Worm (Caenorhabditis elegans) whole organism, L2 larva: ENCODE measurements around the gene srt-23.
"Not testable (repeated sequence)": the region's sequence is repeated elsewhere in the genome, so short reads cannot be mapped to it uniquely, and the experiment has no call there.

Experiments
- C34F6.9 ChIP-seq: fragments of 150-350 bp; optimal IDR thresholded peaks from 2 replicates; lab custom pipeline; 2014; ENCODE audit warnings: missing biosample characterization, missing genetic modification characterization
- F13H6.1 ChIP-seq: sonication (generic microtip); optimal IDR thresholded peaks from 2 replicates; lab custom pipeline; 2016; ENCODE audit warnings: missing genetic modification characterization, missing compliant biosample characterization
- Y55F3AM.14 ChIP-seq: fragments of 200-800 bp; sonication (Bioruptor generic); optimal IDR thresholded peaks from 2 replicates; lab custom pipeline; 2018; ENCODE audit warnings: mild to moderate bottlenecking, missing genetic modification characterization, missing compliant biosample characterization
- alr-1 ChIP-seq: fragments of 150-350 bp; optimal IDR thresholded peaks from 2 replicates; lab custom pipeline; 2014; ENCODE audit warnings: missing biosample characterization, missing genetic modification characterization
- aly-2 ChIP-seq: fragments of 150-350 bp; optimal IDR thresholded peaks from 2 replicates; lab custom pipeline; 2014; ENCODE audit warnings: missing biosample characterization, missing genetic modification characterization
- ama-1 ChIP-seq: fragments of 150-350 bp; optimal IDR thresholded peaks from 2 replicates; lab custom pipeline; 2018; ENCODE audit warnings: inconsistent platforms
- blmp-1 ChIP-seq: sonication (generic microtip); optimal IDR thresholded peaks from 2 replicates; lab custom pipeline; 2017; ENCODE audit warnings: missing genetic modification characterization, mild to moderate bottlenecking, missing compliant biosample characterization, antibody characterized with exemption, moderate library complexity; ENCODE audit not compliant: insufficient read depth
- ceh-82 ChIP-seq: fragments of 150-350 bp; optimal IDR thresholded peaks from 2 replicates; lab custom pipeline; 2014; ENCODE audit warnings: missing biosample characterization, missing genetic modification characterization
- egl-27 ChIP-seq: sonication (generic microtip); optimal IDR thresholded peaks from 3 replicates; lab custom pipeline; 2017; ENCODE audit warnings: missing biosample characterization, missing genetic modification reagents, missing genetic modification characterization
- elt-1 ChIP-seq: fragments of 150-350 bp; optimal IDR thresholded peaks from 2 replicates; lab custom pipeline; 2014; ENCODE audit warnings: missing biosample characterization, missing genetic modification characterization
- elt-3 ChIP-seq: sonication (generic microtip); optimal IDR thresholded peaks from 2 replicates; lab custom pipeline; 2017; ENCODE audit warnings: missing biosample characterization, missing genetic modification characterization
- fos-1 ChIP-seq: fragments of 150-350 bp; optimal IDR thresholded peaks from 2 replicates; lab custom pipeline; 2014; ENCODE audit warnings: missing biosample characterization, missing genetic modification characterization
- gmeb-1 ChIP-seq: fragments of 150-350 bp; optimal IDR thresholded peaks from 2 replicates; lab custom pipeline; 2014; ENCODE audit warnings: missing biosample characterization, missing genetic modification characterization
- lin-39 ChIP-seq: fragments of 150-350 bp; optimal IDR thresholded peaks from 2 replicates; lab custom pipeline; 2014; ENCODE audit warnings: missing biosample characterization, missing genetic modification reagents, missing genetic modification characterization
- mbf-1 ChIP-seq: sonication (generic microtip); optimal IDR thresholded peaks from 2 replicates; lab custom pipeline; 2017; ENCODE audit warnings: missing biosample characterization, missing genetic modification characterization
- nhr-10 ChIP-seq: sonication (generic microtip); optimal IDR thresholded peaks from 2 replicates; lab custom pipeline; 2017; ENCODE audit warnings: missing biosample characterization, missing genetic modification characterization
- nhr-12 ChIP-seq: fragments of 150-350 bp; optimal IDR thresholded peaks from 2 replicates; lab custom pipeline; 2014; ENCODE audit warnings: missing biosample characterization, missing genetic modification characterization
- nhr-129 ChIP-seq: fragments of 150-350 bp; optimal IDR thresholded peaks from 2 replicates; lab custom pipeline; 2014; ENCODE audit warnings: missing biosample characterization, missing genetic modification characterization
- nhr-21 ChIP-seq: fragments of 150-350 bp; optimal IDR thresholded peaks from 2 replicates; lab custom pipeline; 2014; ENCODE audit warnings: missing biosample characterization, missing genetic modification characterization
- nhr-23 ChIP-seq: fragments of 150-350 bp; optimal IDR thresholded peaks from 2 replicates; lab custom pipeline; 2014; ENCODE audit warnings: missing biosample characterization, missing genetic modification reagents, missing genetic modification characterization
- nhr-237 ChIP-seq: fragments of 150-350 bp; optimal IDR thresholded peaks from 2 replicates; lab custom pipeline; 2014; ENCODE audit warnings: missing biosample characterization, missing genetic modification characterization
- nhr-25 ChIP-seq: fragments of 150-350 bp; sonication (generic microtip); optimal IDR thresholded peaks from 3 replicates; lab custom pipeline; 2014; ENCODE audit warnings: missing biosample characterization, missing genetic modification characterization
- nhr-6 ChIP-seq: fragments of 150-350 bp; optimal IDR thresholded peaks from 2 replicates; lab custom pipeline; 2014; ENCODE audit warnings: missing biosample characterization, missing genetic modification characterization
- nhr-77 ChIP-seq: fragments of 150-350 bp; optimal IDR thresholded peaks from 2 replicates; lab custom pipeline; 2014; ENCODE audit warnings: missing biosample characterization, missing genetic modification characterization
- peb-1 ChIP-seq: fragments of 150-350 bp; optimal IDR thresholded peaks from 2 replicates; lab custom pipeline; 2014; ENCODE audit warnings: missing biosample characterization, missing genetic modification characterization
- sem-4 ChIP-seq: fragments of 150-350 bp; optimal IDR thresholded peaks from 2 replicates; lab custom pipeline; 2014; ENCODE audit warnings: missing biosample characterization, missing genetic modification reagents, missing genetic modification characterization
- skn-1 ChIP-seq: sonication (generic microtip); optimal IDR thresholded peaks from 2 replicates; lab custom pipeline; 2017; ENCODE audit warnings: missing biosample characterization, missing genetic modification characterization
- sma-9 ChIP-seq, 2 experiments: fragments of 150-350 bp in 1 of 2; sonication (generic microtip) in 1 of 2; optimal IDR thresholded peaks; 2 replicates each; lab custom pipeline; 2014 to 2016; ENCODE audit warnings: missing genetic modification characterization in 2 of 2, mild to moderate bottlenecking in 1 of 2, missing biosample characterization in 1 of 2, missing compliant biosample characterization in 1 of 2, missing genetic modification reagents in 1 of 2, moderate library complexity in 1 of 2
- unc-39 ChIP-seq: fragments of 150-350 bp; optimal IDR thresholded peaks from 2 replicates; lab custom pipeline; 2014; ENCODE audit warnings: missing biosample characterization, missing genetic modification characterization
- unc-55 ChIP-seq: fragments of 150-350 bp; sonication (generic microtip); optimal IDR thresholded peaks from 3 replicates; lab custom pipeline; 2014; ENCODE audit warnings: missing biosample characterization, missing genetic modification reagents, missing genetic modification characterization
- ztf-1 ChIP-seq: fragments of 200-800 bp; sonication (Bioruptor generic); conservative IDR thresholded peaks from 2 replicates; pipeline ENCODE4 v1.3.6; 2022; ENCODE audit warnings: missing genetic modification characterization, missing compliant biosample characterization
- ztf-11 ChIP-seq: sonication (generic microtip); optimal IDR thresholded peaks from 2 replicates; lab custom pipeline; 2017; ENCODE audit warnings: missing biosample characterization, missing genetic modification characterization

The srt-23 gene

ce11 chrIV:768312-768711 lies 11.8 kb downstream of the srt-23 start, which contains the start of gene F56B3.2:
F56B3.2 (minus strand) TSS chrIV:768584.
- TF ChIP-seq C34F6.9 (tag; lab: Kevin White, UChicago) (no peak), blmp-1 (tag; lab: Kevin White, UChicago) (peak; percentile 56)

ce11 chrIV:769931-770544 lies 13.5 kb downstream of the srt-23 start:
- TF ChIP-seq gmeb-1 = peak; percentile 33

DNA sequence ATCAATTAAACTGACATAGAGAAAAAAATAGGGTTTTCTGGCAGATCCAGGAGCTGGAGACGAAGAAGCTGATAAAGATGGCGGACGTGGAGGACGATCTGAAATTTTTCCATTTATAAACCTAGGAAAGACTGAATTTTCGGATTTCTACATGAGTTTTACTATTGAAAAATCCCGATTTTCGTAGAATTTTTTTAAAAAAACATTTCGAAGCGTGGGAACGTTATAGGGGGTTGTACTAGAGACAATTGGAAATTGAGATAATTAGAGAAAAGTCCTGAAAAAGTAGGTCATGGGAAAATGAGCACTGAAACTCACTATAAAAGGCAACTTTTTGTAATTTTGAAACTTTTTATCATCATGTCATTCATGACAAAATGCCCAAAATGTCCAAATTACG lies 14.5 kb downstream of the srt-23 start, which contains the start of gene F56B3.9:
TSS of gene F56B3.9 (plus strand) at position 301 of the 400 bp plus-strand sequence.
- TF ChIP-seq Y55F3AM.14 (GFP tag; lab: Kevin White, UChicago); nhr-77 (tag; lab: Kevin White, UChicago); nhr-6: not testable (repeated sequence)

DNA sequence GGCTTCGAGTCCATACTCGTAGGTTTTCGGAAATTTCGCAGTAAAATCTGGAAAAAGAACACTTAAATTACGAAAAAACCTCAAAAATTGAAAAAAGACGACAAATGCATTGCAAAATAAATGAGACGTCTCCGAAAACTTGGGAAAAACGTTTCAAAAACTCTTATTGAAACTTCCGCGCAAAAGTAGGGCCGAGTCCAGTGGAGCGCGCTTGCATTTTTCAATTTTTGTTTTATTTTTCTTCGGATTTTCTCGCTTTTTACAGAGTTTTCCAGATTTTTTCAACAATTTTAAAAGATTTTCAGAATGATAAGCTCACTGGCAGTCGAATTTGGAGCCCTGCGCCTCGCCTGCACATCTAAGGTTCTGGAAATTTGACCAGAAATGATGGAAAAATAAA lies 16.4 kb downstream of the srt-23 start, which contains the start of gene mrpl-2:
TSS of gene mrpl-2 (plus strand) at position 307 of the 400 bp plus-strand sequence.
- TF ChIP-seq blmp-1 (tag; lab: Kevin White, UChicago) (no peak), C34F6.9 (tag; lab: Kevin White, UChicago) (peak; percentile 19), nhr-129 (peak; percentile 20), sem-4 (tag; lab: Kevin White, UChicago) (no peak), nhr-23 (tag; lab: Kevin White, UChicago) (no peak), F13H6.1 (tag; lab: Kevin White, UChicago) (no peak), gmeb-1 (peak; percentile 78), nhr-237 (no peak), ceh-82 (no peak), elt-1 (tag; lab: Kevin White, UChicago) (no peak), alr-1 (tag; lab: Kevin White, UChicago) (no peak), ztf-1 (no peak), unc-39 (tag; lab: Kevin White, UChicago) (no peak), unc-55 (GFP tag; lab: Kevin White, UChicago) (peak; percentile 63)

ce11 chrIV:773580-773979 lies 17.1 kb downstream of the srt-23 start:
- TF ChIP-seq nhr-6 (no peak), sem-4 (tag; lab: Kevin White, UChicago) (no peak), egl-27 (tag; lab: Kevin White, UChicago) (no peak), aly-2 (tag; lab: Kevin White, UChicago) (no peak), unc-55 (GFP tag; lab: Kevin White, UChicago) (no peak), nhr-77 (tag; lab: Kevin White, UChicago) (no peak), gmeb-1 (no peak), ztf-11 (tag; lab: Kevin White, UChicago) (no peak), nhr-25 (no peak), nhr-21 (tag; lab: Kevin White, UChicago) (no peak), unc-39 (tag; lab: Kevin White, UChicago) (no peak), nhr-12 (tag; lab: Kevin White, UChicago) (no peak), peb-1 (tag; lab: Kevin White, UChicago) (no peak)

DNA sequence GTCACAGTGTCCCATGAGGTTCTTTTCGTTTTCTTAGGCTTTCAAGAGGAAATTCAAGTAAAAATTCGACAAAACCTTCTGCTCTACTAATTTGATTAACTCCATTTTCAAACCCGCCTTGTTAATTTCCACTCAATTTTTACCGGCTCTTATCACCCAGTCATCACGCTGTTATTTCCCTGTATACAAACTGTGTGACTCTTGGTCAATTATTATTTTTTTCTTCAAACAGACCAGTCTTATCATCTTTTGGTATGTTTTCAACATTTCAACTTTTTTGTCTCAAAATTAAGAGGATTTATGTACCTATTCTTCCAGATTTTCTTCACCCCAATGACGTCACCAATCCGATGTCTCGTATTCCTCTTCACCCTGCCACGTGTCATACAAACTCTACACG lies 22.0 kb downstream of the srt-23 start, which contains the start of gene ugt-52:
TSS of gene ugt-52 (plus strand) at position 301 of the 400 bp plus-strand sequence.
- no peak for TF ChIP-seq nhr-12 (tag; lab: Kevin White, UChicago)
- no peak for TF ChIP-seq mbf-1 (tag; lab: Kevin White, UChicago)
- no peak for TF ChIP-seq elt-3
- TF ChIP-seq nhr-6 = no peak
- TF ChIP-seq lin-39 (tag; lab: Kevin White, UChicago) = no peak
- TF ChIP-seq elt-1 (tag; lab: Kevin White, UChicago) = no peak
- TF ChIP-seq sma-9 (GFP tag; optimal IDR thresholded peaks at IDR 0.05; lab: Kevin White, UChicago) = no peak
- no peak for TF ChIP-seq sma-9 (tag; optimal IDR thresholded peaks at IDR 0.05; lab: Kevin White, UChicago)
- TF ChIP-seq sem-4 (tag; lab: Kevin White, UChicago) = no peak
- TF ChIP-seq, all 48 proteins: peak for 0

ce11 chrIV:782393-782792 lies 25.9 kb downstream of the srt-23 start:
- no peak for TF ChIP-seq nhr-21 (tag; lab: Kevin White, UChicago)
- TF ChIP-seq fos-1 (tag; lab: Kevin White, UChicago) = no peak
- no peak for TF ChIP-seq unc-39 (tag; lab: Kevin White, UChicago)
- no peak for TF ChIP-seq nhr-23 (tag; lab: Kevin White, UChicago)
- no peak for TF ChIP-seq skn-1 (tag; lab: Kevin White, UChicago)
- no peak for TF ChIP-seq aly-2 (tag; lab: Kevin White, UChicago)
- TF ChIP-seq nhr-10 (tag; lab: Kevin White, UChicago) = no peak
- TF ChIP-seq nhr-6 = no peak
- no peak for TF ChIP-seq ama-1 (lab: Kevin White, UChicago)
- TF ChIP-seq, all 48 proteins: peak for 0
